Worm (Caenorhabditis elegans): ENCODE results near the gene sars-2.

sars-2 gene

DNA sequence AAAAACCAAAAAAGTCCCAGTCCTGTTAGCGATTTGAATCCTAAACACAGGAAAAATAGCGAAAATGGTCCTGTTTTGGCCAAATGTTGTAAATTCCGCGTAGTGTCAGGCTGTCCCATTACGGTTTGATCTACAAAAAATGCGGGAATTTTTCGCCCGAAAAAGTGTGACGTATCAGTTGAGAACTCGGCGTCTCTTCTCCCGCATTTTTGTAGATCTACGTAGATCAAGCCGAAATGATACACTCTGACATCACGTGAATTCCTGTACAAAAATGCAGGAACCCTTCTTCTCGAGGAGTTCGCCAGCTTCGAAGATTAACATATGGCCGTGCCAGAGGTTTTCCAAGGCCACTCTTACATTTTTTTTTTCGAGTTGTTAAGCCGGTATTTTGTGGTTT is 38.1 kb downstream of the sars-2 start:
- TF ChIP-seq ceh-83 (GFP tag; optimal IDR thresholded peaks at IDR 0.05) (no peak), mls-2 (tag; optimal IDR thresholded peaks at IDR 0.05) (no peak), pha-4 (tag; optimal IDR thresholded peaks at IDR 0.05) (no peak), flh-1 (GFP tag; optimal IDR thresholded peaks at IDR 0.05) (no peak), bed-3 (GFP tag; optimal IDR thresholded peaks at IDR 0.05) (no peak), ham-2 (GFP tag; optimal IDR thresholded peaks at IDR 0.05) (no peak), ces-1 (GFP tag; optimal IDR thresholded peaks at IDR 0.05) (no peak), sptf-1 (tag; optimal IDR thresholded peaks at IDR 0.05) (no peak), tbx-8 (GFP tag; optimal IDR thresholded peaks at IDR 0.05) (no peak), ceh-39 (tag; optimal IDR thresholded peaks at IDR 0.05) (no peak), cnd-1 (tag; optimal IDR thresholded peaks at IDR 0.05) (no peak), snpc-4 (tag; optimal IDR thresholded peaks at IDR 0.05) (no peak), nhr-12 (tag; optimal IDR thresholded peaks at IDR 0.05) (no peak), nhr-76 (tag; optimal IDR thresholded peaks at IDR 0.05) (no peak), hlh-1 (tag; optimal IDR thresholded peaks at IDR 0.05) (no peak), mab-5 (tag; optimal IDR thresholded peaks at IDR 0.05) (no peak), M03D4.4 (tag; optimal IDR thresholded peaks at IDR 0.05) (no peak), nhr-237 (tag; optimal IDR thresholded peaks at IDR 0.05) (no peak), elt-3 (tag; optimal IDR thresholded peaks at IDR 0.05) (no peak)

DNA sequence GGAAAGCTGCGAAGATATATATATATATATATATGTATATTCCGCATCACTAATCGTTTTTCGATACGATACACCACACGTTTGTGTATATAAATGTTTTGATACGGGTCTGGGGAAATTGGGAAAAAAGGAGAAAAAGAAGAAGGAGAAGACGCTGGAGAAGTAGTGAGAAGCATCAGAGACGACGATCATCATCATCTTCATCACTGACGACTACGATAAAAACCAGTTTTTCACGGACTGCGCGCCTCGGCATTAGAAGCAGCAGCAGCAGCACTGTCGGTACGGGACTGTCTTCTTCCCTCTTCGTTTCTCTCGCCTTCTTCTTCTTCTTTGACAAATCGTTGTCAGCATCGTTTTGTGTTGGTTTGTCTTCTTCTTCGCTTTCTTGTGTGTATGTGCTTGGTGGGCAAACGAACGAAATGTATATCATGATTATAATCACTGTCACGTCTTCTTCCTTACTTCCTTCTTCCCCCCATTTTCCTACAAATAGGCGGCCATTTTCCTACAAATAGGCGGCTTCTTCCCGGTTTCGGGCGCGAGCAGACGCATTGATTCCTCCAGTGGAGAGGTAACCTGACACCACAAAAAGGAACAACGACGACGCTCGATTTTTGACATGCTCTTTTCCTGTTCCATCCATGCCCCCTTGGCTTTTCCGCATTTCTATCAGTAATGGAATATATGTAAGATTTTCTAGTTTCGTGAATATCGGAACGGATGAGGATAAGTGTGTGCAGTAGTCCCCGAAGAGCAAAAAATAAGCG is 38.8 kb downstream of the sars-2 start:
- TF ChIP-seq nhr-12 (tag; optimal IDR thresholded peaks at IDR 0.05) (no peak), tbx-8 (GFP tag; optimal IDR thresholded peaks at IDR 0.05) (no peak), sptf-1 (tag; optimal IDR thresholded peaks at IDR 0.05) (no peak), mls-2 (tag; optimal IDR thresholded peaks at IDR 0.05) (no peak), zip-8 (tag; optimal IDR thresholded peaks at IDR 0.05) (no peak), elt-3 (tag; optimal IDR thresholded peaks at IDR 0.05) (no peak), ztf-11 (tag; optimal IDR thresholded peaks at IDR 0.05) (no peak)

DNA sequence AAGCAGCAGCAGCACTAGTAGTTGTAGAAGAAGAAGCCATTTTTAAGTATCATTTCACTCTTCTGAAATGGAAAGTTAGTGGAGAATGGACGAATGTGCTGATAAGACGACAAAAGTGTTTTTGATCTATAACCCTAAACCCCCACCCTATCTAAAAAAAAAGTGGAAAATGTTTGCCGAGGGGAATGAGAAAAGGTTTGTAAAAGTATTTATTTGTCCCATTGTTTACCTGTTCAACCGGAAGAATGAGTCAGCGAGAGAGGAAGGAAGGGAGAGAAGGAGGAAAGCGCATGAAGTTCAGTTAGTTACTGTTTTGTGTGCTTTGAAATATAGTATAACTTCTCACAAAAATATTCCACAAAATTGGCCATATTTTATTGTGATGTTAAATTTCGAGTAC is 39.7 kb downstream of the sars-2 start:
- TF ChIP-seq mep-1 (tag; optimal IDR thresholded peaks at IDR 0.05) = no peak
- TF ChIP-seq tbx-8 (GFP tag; optimal IDR thresholded peaks at IDR 0.05) = no peak
- TF ChIP-seq snpc-4 (tag; optimal IDR thresholded peaks at IDR 0.05) = no peak
- TF ChIP-seq bed-3 (GFP tag; optimal IDR thresholded peaks at IDR 0.05) = no peak
- TF ChIP-seq nhr-237 (tag; optimal IDR thresholded peaks at IDR 0.05) = no peak
- no peak for TF ChIP-seq pha-4 (tag; optimal IDR thresholded peaks at IDR 0.05)
- TF ChIP-seq drap-1 (GFP tag; optimal IDR thresholded peaks at IDR 0.05) = no peak
- TF ChIP-seq flh-1 (GFP tag; optimal IDR thresholded peaks at IDR 0.05) = no peak
- TF ChIP-seq blmp-1 (tag; optimal IDR thresholded peaks at IDR 0.05) = no peak
- no peak for TF ChIP-seq ces-1 (GFP tag; optimal IDR thresholded peaks at IDR 0.05)
- no peak for TF ChIP-seq mab-5 (tag; optimal IDR thresholded peaks at IDR 0.05)
- TF ChIP-seq ceh-83 (GFP tag; optimal IDR thresholded peaks at IDR 0.05) = no peak
- no peak for TF ChIP-seq ham-2 (GFP tag; optimal IDR thresholded peaks at IDR 0.05)
- no peak for TF ChIP-seq sptf-1 (tag; optimal IDR thresholded peaks at IDR 0.05)
- TF ChIP-seq cnd-1 (tag; optimal IDR thresholded peaks at IDR 0.05) = no peak
- TF ChIP-seq nhr-2 (tag; optimal IDR thresholded peaks at IDR 0.05) = no peak
- no peak for TF ChIP-seq hlh-1 (tag; optimal IDR thresholded peaks at IDR 0.05)
- no peak for TF ChIP-seq nhr-76 (tag; optimal IDR thresholded peaks at IDR 0.05)
- no peak for TF ChIP-seq ztf-11 (tag; optimal IDR thresholded peaks at IDR 0.05)
- TF ChIP-seq unc-39 (tag; optimal IDR thresholded peaks at IDR 0.05) = no peak

DNA sequence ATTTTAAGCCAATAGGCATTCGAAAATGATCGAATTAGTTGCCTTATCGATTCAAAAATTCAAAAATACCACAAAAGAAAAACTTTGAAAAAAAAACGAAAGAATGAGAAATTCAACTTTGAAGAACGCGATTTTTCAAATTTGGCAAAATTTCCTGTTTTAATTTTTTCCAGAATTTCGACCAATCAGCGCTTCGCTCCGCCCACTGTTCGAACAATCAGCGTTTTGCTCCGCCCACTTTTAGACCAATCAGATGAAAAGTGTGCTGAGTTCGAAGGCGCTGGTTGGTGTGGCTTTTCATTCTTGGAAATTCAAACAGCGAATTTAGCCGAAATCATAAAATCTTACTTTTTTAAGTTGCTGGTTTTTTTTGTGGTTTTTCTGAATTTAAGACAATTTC is 40.1 kb downstream of the sars-2 start:
- TF ChIP-seq unc-62 (GFP tag; optimal IDR thresholded peaks at IDR 0.05) (no peak), drap-1 (GFP tag; optimal IDR thresholded peaks at IDR 0.05) (no peak), ceh-83 (GFP tag; optimal IDR thresholded peaks at IDR 0.05) (no peak), mep-1 (tag; optimal IDR thresholded peaks at IDR 0.05) (no peak), sptf-1 (tag; optimal IDR thresholded peaks at IDR 0.05) (no peak), ces-1 (GFP tag; optimal IDR thresholded peaks at IDR 0.05) (no peak), mls-2 (tag; optimal IDR thresholded peaks at IDR 0.05) (no peak), ham-2 (GFP tag; optimal IDR thresholded peaks at IDR 0.05) (no peak), pha-4 (tag; optimal IDR thresholded peaks at IDR 0.05) (no peak), hlh-1 (tag; optimal IDR thresholded peaks at IDR 0.05) (no peak), M03D4.4 (tag; optimal IDR thresholded peaks at IDR 0.05) (no peak), unc-120 (tag; optimal IDR thresholded peaks at IDR 0.05; ENCODE audit: poor library complexity, severe bottlenecking) (no peak), lin-32 (GFP tag; optimal IDR thresholded peaks at IDR 0.05) (no peak), nhr-237 (tag; optimal IDR thresholded peaks at IDR 0.05) (no peak), lin-13 (tag; optimal IDR thresholded peaks at IDR 0.05) (no peak), blmp-1 (tag; optimal IDR thresholded peaks at IDR 0.05) (no peak), flh-1 (GFP tag; optimal IDR thresholded peaks at IDR 0.05) (no peak)
